Fruit fly (Drosophila melanogaster) whole organism, embryonic: Measurements from ENCODE around the gene jv.

Source experiments
- CG10209 ChIP-seq: fragments of 200-800 bp; sonication (Bioruptor generic); optimal IDR thresholded peaks from 3 replicates; lab custom pipeline; 2017; ENCODE audit warnings: missing biosample characterization, mild to moderate bottlenecking, missing genetic modification characterization, missing genetic modification reagents
- CG10267 ChIP-seq: fragments of 200-800 bp; sonication (Bioruptor generic); optimal IDR thresholded peaks from 2 replicates; lab custom pipeline; 2018; ENCODE audit warnings: missing biosample characterization, mild to moderate bottlenecking, missing genetic modification characterization, moderate library complexity
- CG10321 ChIP-seq: fragments of 200-800 bp; sonication (Bioruptor generic); IDR thresholded peaks from 2 replicates; pipeline ENCODE4 v1.3.6; 2022; ENCODE audit warnings: missing biosample characterization, missing genetic modification characterization
- CG10366 ChIP-seq: fragments of 200-800 bp; sonication (Bioruptor generic); IDR thresholded peaks from 2 replicates; pipeline ENCODE4 v1.3.6; 2022; ENCODE audit warnings: missing biosample characterization, missing genetic modification characterization
- CG12219 ChIP-seq: fragments of 200-800 bp; sonication (Bioruptor generic); optimal IDR thresholded peaks from 3 replicates; lab custom pipeline; 2018; ENCODE audit warnings: missing biosample characterization, mild to moderate bottlenecking, missing genetic modification characterization
- CG12236 ChIP-seq: fragments of 200-800 bp; sonication (Bioruptor generic); optimal IDR thresholded peaks from 2 replicates; lab custom pipeline; 2016; ENCODE audit warnings: missing biosample characterization, missing genetic modification characterization
- CG12744 ChIP-seq: fragments of 200-800 bp; sonication (Bioruptor generic); optimal IDR thresholded peaks from 2 replicates; lab custom pipeline; 2016; ENCODE audit warnings: missing biosample characterization, missing genetic modification characterization
- CG14667 ChIP-seq: fragments of 200-800 bp; sonication (Bioruptor generic); IDR thresholded peaks from 2 replicates; pipeline ENCODE4 v1.3.6; 2022; ENCODE audit warnings: missing biosample characterization, missing genetic modification characterization
- CG15269 ChIP-seq: fragments of 200-800 bp; sonication (Bioruptor generic); optimal IDR thresholded peaks from 2 replicates; lab custom pipeline; 2018; ENCODE audit warnings: missing biosample characterization, mild to moderate bottlenecking, missing genetic modification characterization, moderate library complexity
- CG18619 ChIP-seq: fragments of 200-800 bp; sonication (Bioruptor generic); optimal IDR thresholded peaks from 3 replicates; lab custom pipeline; 2017; ENCODE audit warnings: missing biosample characterization, mild to moderate bottlenecking, missing genetic modification characterization
- CG2116 ChIP-seq: fragments of 200-800 bp; sonication (Bioruptor generic); optimal IDR thresholded peaks from 3 replicates; lab custom pipeline; 2018; ENCODE audit warnings: missing biosample characterization, mild to moderate bottlenecking, missing genetic modification characterization
- CG30020 ChIP-seq: fragments of 200-800 bp; optimal IDR thresholded peaks from 2 replicates; lab custom pipeline; 2019; ENCODE audit warnings: missing biosample characterization, mild to moderate bottlenecking, missing genetic modification characterization, moderate library complexity
- CG3163 ChIP-seq: fragments of 200-800 bp; sonication (Bioruptor generic); optimal IDR thresholded peaks from 3 replicates; lab custom pipeline; 2016; ENCODE audit warnings: missing biosample characterization, missing genetic modification characterization
- CG32772 ChIP-seq: fragments of 200-800 bp; sonication (Bioruptor generic); IDR thresholded peaks from 2 replicates; pipeline ENCODE4 v1.3.6; 2022; ENCODE audit warnings: missing biosample characterization, missing genetic modification characterization
- CG34422 ChIP-seq: fragments of 200-800 bp; sonication (Bioruptor generic); IDR thresholded peaks from 3 replicates; pipeline ENCODE4 v1.3.6; 2022; ENCODE audit warnings: missing biosample characterization, missing genetic modification characterization
- CG3847 ChIP-seq: fragments of 200-800 bp; sonication (Bioruptor generic); IDR thresholded peaks from 2 replicates; pipeline ENCODE4 v1.3.6; 2022; ENCODE audit warnings: missing biosample characterization, missing genetic modification characterization
- CG4404 ChIP-seq: fragments of 200-800 bp; sonication (Bioruptor generic); IDR thresholded peaks from 2 replicates; pipeline ENCODE4 v1.3.6; 2022; ENCODE audit warnings: missing biosample characterization, missing genetic modification characterization
- CG5180 ChIP-seq: fragments of 200-800 bp; sonication (Bioruptor generic); optimal IDR thresholded peaks from 3 replicates; lab custom pipeline; 2017; ENCODE audit warnings: missing biosample characterization, missing genetic modification characterization, mild to moderate bottlenecking, moderate library complexity, missing genetic modification reagents
- CG8089 ChIP-seq: fragments of 200-800 bp; sonication (Bioruptor generic); optimal IDR thresholded peaks from 3 replicates; lab custom pipeline; 2016; ENCODE audit warnings: missing biosample characterization, missing genetic modification characterization
- CG8359 ChIP-seq: fragments of 200-800 bp; sonication (Bioruptor generic); optimal IDR thresholded peaks from 2 replicates; lab custom pipeline; 2017; ENCODE audit warnings: missing biosample characterization, mild to moderate bottlenecking, missing genetic modification characterization, borderline replicate concordance
- CG8924 ChIP-seq: fragments of 200-800 bp; optimal IDR thresholded peaks from 3 replicates; lab custom pipeline; 2019; ENCODE audit warnings: missing biosample characterization, mild to moderate bottlenecking, missing genetic modification characterization, moderate library complexity
- CG9797 ChIP-seq: fragments of 200-800 bp; sonication (Bioruptor generic); optimal IDR thresholded peaks from 3 replicates; lab custom pipeline; 2018; ENCODE audit warnings: missing biosample characterization, mild to moderate bottlenecking, missing genetic modification characterization
- CoRest ChIP-seq: fragments of 200-800 bp; sonication (Bioruptor generic); optimal IDR thresholded peaks from 3 replicates; lab custom pipeline; 2018; ENCODE audit warnings: missing biosample characterization, mild to moderate bottlenecking, missing genetic modification characterization, moderate library complexity
- Dad ChIP-seq: fragments of 200-800 bp; sonication (Bioruptor generic); optimal IDR thresholded peaks from 3 replicates; lab custom pipeline; 2016; ENCODE audit warnings: missing biosample characterization, missing genetic modification characterization
- Dbx ChIP-seq: fragments of 200-800 bp; sonication (Bioruptor generic); IDR thresholded peaks from 3 replicates; pipeline ENCODE4 v1.3.6; 2022; ENCODE audit warnings: missing biosample characterization, missing genetic modification characterization
- Dfd ChIP-seq, 2 experiments: fragments of >200 bp; optimal IDR thresholded peaks; 2 replicates each; lab custom pipeline; 2017; ENCODE audit warnings: missing biosample characterization in 2 of 2, missing genetic modification characterization in 2 of 2
- Doc3 ChIP-seq: fragments of 200-800 bp; sonication (Bioruptor generic); IDR thresholded peaks from 3 replicates; pipeline ENCODE4 v1.3.6; 2022; ENCODE audit warnings: missing biosample characterization, missing genetic modification characterization; ENCODE audit not compliant: partially characterized antibody
- Dref ChIP-seq: fragments of 200-800 bp; sonication (Bioruptor generic); IDR thresholded peaks from 2 replicates; pipeline ENCODE4 v1.3.6; 2022; ENCODE audit warnings: missing biosample characterization, missing genetic modification characterization
- HLH3B ChIP-seq: fragments of 200-800 bp; sonication (Bioruptor generic); IDR thresholded peaks from 2 replicates; pipeline ENCODE4 v1.3.6; 2022; ENCODE audit warnings: missing biosample characterization, missing genetic modification characterization
- Hey ChIP-seq: fragments of 200-800 bp; sonication (Bioruptor generic); optimal IDR thresholded peaks from 3 replicates; lab custom pipeline; 2018; ENCODE audit warnings: missing biosample characterization, mild to moderate bottlenecking, missing genetic modification characterization
- Hmx ChIP-seq: fragments of 200-800 bp; sonication (Bioruptor generic); optimal IDR thresholded peaks from 2 replicates; lab custom pipeline; 2016; ENCODE audit warnings: missing biosample characterization, missing genetic modification characterization
- Hr51 ChIP-seq, 2 experiments: fragments of 200-800 bp; sonication (Bioruptor generic); optimal IDR thresholded peaks; 2 replicates in 1 of 2; 3 replicates in 1 of 2; lab custom pipeline; 2016 to 2018; ENCODE audit warnings: missing biosample characterization in 2 of 2, missing genetic modification characterization in 2 of 2, mild to moderate bottlenecking in 1 of 2, moderate library complexity in 1 of 2
- Med ChIP-seq: fragments of 200-800 bp; sonication (Bioruptor generic); peaks from one replicate; lab custom pipeline; 2016; ENCODE audit warnings: missing biosample characterization, missing genetic modification characterization, mild to moderate bottlenecking, inconsistent platforms, moderate library complexity
- Mrtf ChIP-seq: fragments of 200-800 bp; sonication (Bioruptor generic); IDR thresholded peaks from 3 replicates; pipeline ENCODE4 v1.3.6; 2022; ENCODE audit warnings: missing biosample characterization, missing genetic modification characterization
- YL-1 ChIP-seq: fragments of 200-800 bp; sonication (Bioruptor generic); optimal IDR thresholded peaks from 3 replicates; lab custom pipeline; 2017; ENCODE audit warnings: missing biosample characterization, mild to moderate bottlenecking, missing genetic modification characterization
- ac ChIP-seq: fragments of 200-800 bp; sonication (Bioruptor generic); optimal IDR thresholded peaks from 3 replicates; lab custom pipeline; 2017; ENCODE audit warnings: missing biosample characterization, mild to moderate bottlenecking, missing genetic modification characterization
- bigmax ChIP-seq: fragments of 200-800 bp; sonication (Bioruptor generic); optimal IDR thresholded peaks from 2 replicates; lab custom pipeline; 2018; ENCODE audit warnings: missing biosample characterization, mild to moderate bottlenecking, missing genetic modification characterization
- caup ChIP-seq: fragments of 200-800 bp; sonication (Bioruptor generic); optimal IDR thresholded peaks from 3 replicates; lab custom pipeline; 2017; ENCODE audit warnings: missing biosample characterization, mild to moderate bottlenecking, missing genetic modification characterization, moderate library complexity; ENCODE audit not compliant: severe bottlenecking
- ci ChIP-seq: fragments of 200-800 bp; sonication (Bioruptor generic); IDR thresholded peaks from 3 replicates; pipeline ENCODE4 v1.3.6; 2022; ENCODE audit warnings: missing biosample characterization, missing genetic modification characterization
- danr ChIP-seq: fragments of 200-800 bp; sonication (Bioruptor generic); IDR thresholded peaks from 2 replicates; pipeline ENCODE4 v1.3.6; 2022; ENCODE audit warnings: missing biosample characterization, missing genetic modification characterization
- disco-r ChIP-seq: fragments of 200-800 bp; sonication (Bioruptor generic); optimal IDR thresholded peaks from 2 replicates; lab custom pipeline; 2016; ENCODE audit warnings: missing biosample characterization, missing genetic modification characterization
- ewg ChIP-seq: fragments of 200-800 bp; sonication (Bioruptor generic); optimal IDR thresholded peaks from 3 replicates; lab custom pipeline; 2017; ENCODE audit warnings: mild to moderate bottlenecking, missing biosample characterization, missing genetic modification reagents, missing genetic modification characterization
- fd102C ChIP-seq: fragments of 200-800 bp; sonication (Bioruptor generic); optimal IDR thresholded peaks from 2 replicates; lab custom pipeline; 2018; ENCODE audit warnings: missing biosample characterization, mild to moderate bottlenecking, missing genetic modification characterization, moderate library complexity
- mam ChIP-seq: fragments of 200-800 bp; sonication (Bioruptor generic); optimal IDR thresholded peaks from 3 replicates; lab custom pipeline; 2016; ENCODE audit warnings: missing biosample characterization, missing genetic modification characterization
- peb ChIP-seq: fragments of 200-800 bp; sonication (Bioruptor generic); IDR thresholded peaks from 2 replicates; pipeline ENCODE4 v1.3.6; 2022; ENCODE audit warnings: missing biosample characterization, missing genetic modification characterization
- psq ChIP-seq: fragments of 200-800 bp; sonication (Bioruptor generic); optimal IDR thresholded peaks from 2 replicates; lab custom pipeline; 2017; ENCODE audit warnings: missing biosample characterization, missing genetic modification characterization
- slou ChIP-seq: fragments of 200-800 bp; sonication (Bioruptor generic); optimal IDR thresholded peaks from 3 replicates; lab custom pipeline; 2016; ENCODE audit warnings: missing biosample characterization, missing genetic modification characterization
- tio ChIP-seq: fragments of 200-800 bp; sonication (Bioruptor generic); optimal IDR thresholded peaks from 2 replicates; lab custom pipeline; 2017; ENCODE audit warnings: missing biosample characterization, missing genetic modification characterization, inconsistent platforms
- zen ChIP-seq: fragments of 200-800 bp; sonication (Bioruptor generic); optimal IDR thresholded peaks from 3 replicates; lab custom pipeline; 2018; ENCODE audit warnings: missing biosample characterization, mild to moderate bottlenecking, missing genetic modification characterization, moderate library complexity
- zf30C ChIP-seq: fragments of 200-800 bp; sonication (Bioruptor generic); optimal IDR thresholded peaks from 3 replicates; lab custom pipeline; 2018; ENCODE audit warnings: missing biosample characterization, mild to moderate bottlenecking, missing genetic modification characterization

The jv gene

DNA sequence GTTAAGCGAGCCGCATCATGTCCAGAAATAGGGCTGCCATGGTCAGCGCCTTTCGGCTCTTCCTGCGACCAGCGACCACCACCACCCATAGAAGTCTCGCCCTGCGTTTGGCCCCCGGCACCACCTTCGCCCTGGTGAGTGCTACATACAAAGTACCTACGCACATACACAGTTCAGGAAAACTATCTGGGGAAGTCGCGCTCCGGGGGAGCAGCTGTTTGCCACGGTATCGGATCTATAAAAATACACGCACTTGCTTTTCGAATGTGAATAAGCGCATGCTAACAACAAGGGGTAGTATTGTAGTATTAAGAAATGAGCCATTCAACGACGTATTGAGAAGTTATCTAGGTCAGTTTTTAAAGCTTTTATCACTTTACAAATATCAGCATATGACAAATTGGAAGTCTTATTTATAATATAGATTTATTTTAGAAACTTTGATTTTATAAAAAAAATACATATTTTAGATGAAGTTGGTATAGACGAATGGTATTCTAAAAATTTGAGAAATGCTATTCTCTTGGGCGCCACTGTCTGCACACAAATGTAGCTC is 37.4 kb downstream of the jv start (continued):
- TF ChIP-seq ci: peak; percentile 40; the same call in 1 of the 3 replicates
- TF ChIP-seq CG3163 (GFP tag; lab: Kevin White, UChicago): no peak
- no peak for TF ChIP-seq CG12219
- TF ChIP-seq CG30020: peak; percentile 11
- no peak for TF ChIP-seq Hmx (GFP tag; lab: Kevin White, UChicago)
- no peak for TF ChIP-seq CG9797 (GFP tag; lab: Kevin White, UChicago)
- peak; percentile 75 for TF ChIP-seq CoRest
- TF ChIP-seq ewg (GFP tag; lab: Kevin White, UChicago): peak; percentile 28
- peak; percentile 1 for TF ChIP-seq CG2116
- peak; percentile 59 for TF ChIP-seq tio (GFP tag; lab: Kevin White, UChicago)
- TF ChIP-seq CG15269 (tag; lab: Kevin White, UChicago): peak; percentile 73
- TF ChIP-seq slou (GFP tag; lab: Kevin White, UChicago): no peak
- TF ChIP-seq CG8924: peak; percentile 63
- TF ChIP-seq CG8359 (GFP tag; lab: Kevin White, UChicago): no peak
- peak; percentile 73 for TF ChIP-seq Med
- TF ChIP-seq zf30C (GFP tag; lab: Kevin White, UChicago): no peak
- TF ChIP-seq zen (tag; lab: Kevin White, UChicago): no peak
- TF ChIP-seq CG12236 (GFP tag; lab: Kevin White, UChicago): no peak
- no peak for TF ChIP-seq Mrtf
- no peak for TF ChIP-seq Dbx (GFP tag; lab: Robert Waterston, UW)
- TF ChIP-seq CG18619: peak; percentile 49
- TF ChIP-seq CG8089 (GFP tag; lab: Kevin White, UChicago): no peak
- TF ChIP-seq CG3847: peak; percentile 25; the same call in 1 of the 2 replicates
- TF ChIP-seq psq: no peak
- no peak for TF ChIP-seq HLH3B
- TF ChIP-seq CG5180: peak; percentile 12
- TF ChIP-seq danr (GFP tag; lab: Robert Waterston, UW): no peak
- peak; percentile 66 for TF ChIP-seq CG10209
- TF ChIP-seq Doc3 (GFP tag; lab: Robert Waterston, UW): no peak
- no peak for TF ChIP-seq Dfd (GFP tag; optimal IDR thresholded peaks at IDR 0.05; lab: Kevin White, UChicago)
- TF ChIP-seq CG4404 (GFP tag; lab: Robert Waterston, UW): no peak
- TF ChIP-seq caup (GFP tag; lab: Kevin White, UChicago): peak; percentile 3
- TF ChIP-seq Hr51 (GFP tag; optimal IDR thresholded peaks at IDR 0.05; lab: Kevin White, UChicago): peak in 1 of 2 experiments; percentile 78
- TF ChIP-seq CG34422 (GFP tag; lab: Robert Waterston, UW): 0 out of 3 replicates have a peak, but pooled peaks have one; percentile 19
- no peak for TF ChIP-seq disco-r (GFP tag; lab: Kevin White, UChicago)
- TF ChIP-seq bigmax (GFP tag; lab: Kevin White, UChicago): no peak
- TF ChIP-seq CG10366: peak; percentile 27; the same call in 1 of the 2 replicates
- no peak; the same call in 1 of the 2 replicates for TF ChIP-seq peb (GFP tag; lab: Robert Waterston, UW)
- no peak for TF ChIP-seq Dad (GFP tag; lab: Kevin White, UChicago)
- TF ChIP-seq CG32772 (GFP tag; lab: Robert Waterston, UW): no peak
- TF ChIP-seq CG12744 (GFP tag; lab: Kevin White, UChicago): no peak
- peak; percentile 34 for TF ChIP-seq YL-1 (GFP tag; lab: Kevin White, UChicago)
- TF ChIP-seq mam (GFP tag; lab: Kevin White, UChicago): no peak
- TF ChIP-seq CG10267 (tag; lab: Kevin White, UChicago): peak; percentile 56
- no peak for TF ChIP-seq CG10321 (GFP tag; lab: Robert Waterston, UW)
- no peak for TF ChIP-seq fd102C
- no peak for TF ChIP-seq Dref (GFP tag; lab: Robert Waterston, UW)
- peak; percentile 22; the same call in 1 of the 2 replicates for TF ChIP-seq CG14667
- no peak for TF ChIP-seq ac
- no peak for TF ChIP-seq Hey (tag; lab: Kevin White, UChicago)
